Fruit fly (Drosophila melanogaster): ENCODE data around the gene CG14933.
A peak's percentile ranks its signal among the peaks of the same experiment; 100 is the strongest.

Gene CG14933

dm6 chr2L:11816376-11816775, 26.3 kb upstream of the CG14933 start (continued):
- peak; percentile 90 for TF ChIP-seq CG2116 (GFP tag; optimal IDR thresholded peaks at IDR 0.05)
- peak; percentile 96 for TF ChIP-seq CG10654 (GFP tag; optimal IDR thresholded peaks at IDR 0.05)
- TF ChIP-seq CG9609 (GFP tag; optimal IDR thresholded peaks at IDR 0.05), result peak; percentile 93
- peak; percentile 76 for TF ChIP-seq seq (GFP tag; IDR thresholded peaks at IDR 0.05)
- TF ChIP-seq Ptx1 (GFP tag; IDR thresholded peaks at IDR 0.05), result peak; percentile 77
- TF ChIP-seq NfI (GFP tag; optimal IDR thresholded peaks at IDR 0.05), result peak; percentile 93
- TF ChIP-seq CG6254 (GFP tag; optimal IDR thresholded peaks at IDR 0.05), result peak; percentile 96
- no peak for TF ChIP-seq corto (GFP tag; optimal IDR thresholded peaks at IDR 0.05)
- TF ChIP-seq CG6654 (GFP tag; optimal IDR thresholded peaks at IDR 0.05), result peak; percentile 92
- peak; percentile 82 for TF ChIP-seq Xrp1 (GFP tag; IDR thresholded peaks at IDR 0.05)
- TF ChIP-seq Lpt (GFP tag; optimal IDR thresholded peaks at IDR 0.05), result no peak
- TF ChIP-seq CG11093 (GFP tag; IDR thresholded peaks at IDR 0.05), result peak; percentile 70; the same call in 2 of the 3 replicates
- TF ChIP-seq Gsc (GFP tag; IDR thresholded peaks at IDR 0.05), result no peak
- TF ChIP-seq CG17359 (tag; optimal IDR thresholded peaks at IDR 0.05), result peak; percentile 94
- TF ChIP-seq ato (GFP tag; IDR thresholded peaks at IDR 0.05; ENCODE audit: partially characterized antibody), result no peak
- peak; percentile 98 for TF ChIP-seq CG2199 (GFP tag; IDR thresholded peaks at IDR 0.05)
- peak; percentile 61 for TF ChIP-seq CG3847 (GFP tag; IDR thresholded peaks at IDR 0.05)
- TF ChIP-seq Trl (optimal IDR thresholded peaks at IDR 0.05), result no peak
- TF ChIP-seq Trl (GFP tag; optimal IDR thresholded peaks at IDR 0.05), result peak; percentile 93
- TF ChIP-seq dan (GFP tag; IDR thresholded peaks at IDR 0.05), result no peak; the same call in 1 of the 2 replicates
- TF ChIP-seq CG11504 (tag; optimal IDR thresholded peaks at IDR 0.05), result peak; percentile 87
- peak; percentile 76 for TF ChIP-seq CG7786 (GFP tag; optimal IDR thresholded peaks at IDR 0.05)
- peak; percentile 96 for TF ChIP-seq Six4 (GFP tag; optimal IDR thresholded peaks at IDR 0.05)
- no peak for TF ChIP-seq pan (optimal IDR thresholded peaks at IDR 0.05)
- TF ChIP-seq pan (GFP tag; optimal IDR thresholded peaks at IDR 0.05 in 1 of 2, IDR thresholded peaks at IDR 0.05 in 1 of 2), result peak in 1 of 2 experiments; percentile 89
- TF ChIP-seq PHDP (tag; optimal IDR thresholded peaks at IDR 0.05), result peak; percentile 93
- peak; percentile 91 for TF ChIP-seq NFAT (GFP tag; IDR thresholded peaks at IDR 0.05)
- TF ChIP-seq p53 (GFP tag; optimal IDR thresholded peaks at IDR 0.05), result peak; percentile 96
- TF ChIP-seq CG15514 (GFP tag; optimal IDR thresholded peaks at IDR 0.05), result peak; percentile 94
- TF ChIP-seq dati (GFP tag; IDR thresholded peaks at IDR 0.05), result peak; percentile 95
- peak; percentile 77 for TF ChIP-seq ERR (GFP tag; optimal IDR thresholded peaks at IDR 0.05)
- peak; percentile 98 for TF ChIP-seq CG34376 (GFP tag; optimal IDR thresholded peaks at IDR 0.05)
- no peak for TF ChIP-seq unc-4 (GFP tag; IDR thresholded peaks at IDR 0.05; ENCODE audit: partially characterized antibody)
- peak; percentile 81 for TF ChIP-seq tio (GFP tag; optimal IDR thresholded peaks at IDR 0.05)
- TF ChIP-seq CG12942 (GFP tag; optimal IDR thresholded peaks at IDR 0.05), result peak; percentile 85
- TF ChIP-seq CG17568 (GFP tag; optimal IDR thresholded peaks at IDR 0.05), result peak; percentile 95
- peak; percentile 92 for TF ChIP-seq CG17361 (GFP tag; IDR thresholded peaks at IDR 0.05)
- peak; percentile 94 for TF ChIP-seq phol (tag; optimal IDR thresholded peaks at IDR 0.05)
- TF ChIP-seq Dll (GFP tag; IDR thresholded peaks at IDR 0.05; ENCODE audit: partially characterized antibody), result no peak
- peak; percentile 90 for TF ChIP-seq CG17385 (GFP tag; optimal IDR thresholded peaks at IDR 0.05)
- TF ChIP-seq CG18476 (GFP tag; optimal IDR thresholded peaks at IDR 0.05), result peak; percentile 84
- TF ChIP-seq vvl (GFP tag; IDR thresholded peaks at IDR 0.05), result peak; percentile 95
- TF ChIP-seq Dip3 (GFP tag; optimal IDR thresholded peaks at IDR 0.05), result peak; percentile 65
- peak; percentile 97 for TF ChIP-seq zfh1 (GFP tag; IDR thresholded peaks at IDR 0.05)
- peak; percentile 88 for TF ChIP-seq CG34422 (GFP tag; IDR thresholded peaks at IDR 0.05)
- TF ChIP-seq ftz-f1 (GFP tag; optimal IDR thresholded peaks at IDR 0.05), result peak; percentile 80
- no peak for TF ChIP-seq Sin3A (optimal IDR thresholded peaks at IDR 0.05)
- peak; percentile 96 for TF ChIP-seq CG5953 (GFP tag; IDR thresholded peaks at IDR 0.05)
- TF ChIP-seq Mrtf (GFP tag; IDR thresholded peaks at IDR 0.05), result peak; percentile 87; the same call in 2 of the 3 replicates
- TF ChIP-seq nerfin-1 (tag; optimal IDR thresholded peaks at IDR 0.05), result peak; percentile 90
- TF ChIP-seq fu2 (GFP tag; optimal IDR thresholded peaks at IDR 0.05), result peak; percentile 51
- peak; percentile 95 for TF ChIP-seq CG9727 (GFP tag; optimal IDR thresholded peaks at IDR 0.05)
